Fruit fly (Drosophila melanogaster): Measurements from ENCODE around the gene CG15012.

The CG15012 gene

DNA sequence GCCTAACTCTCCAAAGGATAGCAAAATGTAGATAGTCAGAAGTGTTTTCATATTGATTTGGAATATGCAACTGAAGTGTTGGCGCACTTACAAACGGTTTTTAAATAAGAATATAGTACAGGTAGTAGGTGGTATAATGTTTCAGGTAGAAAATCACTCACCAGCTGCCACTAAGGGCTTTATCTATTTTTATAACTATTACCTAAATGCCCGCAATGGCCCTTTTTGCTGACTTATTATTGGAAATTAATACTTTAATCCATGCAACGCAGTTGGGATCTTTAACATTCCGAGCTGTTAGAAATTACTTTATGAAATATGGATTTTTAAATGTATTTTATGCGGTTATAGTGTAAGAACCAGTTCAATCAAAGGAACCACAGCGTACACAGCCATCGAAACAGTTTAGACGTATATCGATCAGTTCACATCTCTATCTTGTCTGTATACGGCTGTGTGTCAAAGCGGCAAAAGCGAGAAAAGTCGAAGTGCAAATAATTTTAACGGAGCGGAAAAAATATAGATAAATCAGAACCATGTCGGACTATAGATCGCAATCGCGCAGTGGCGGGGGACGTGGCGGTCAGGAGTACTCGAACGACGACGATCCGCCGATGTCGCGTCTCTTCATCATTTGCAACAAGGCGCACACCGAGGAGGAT lies 8.5 kb downstream of the CG15012 start, which contains the start of the genes srw and CG1316:
srw (minus strand) TSS at position 51 of the 662 bp plus-strand sequence.
CG1316 (plus strand) TSS at position 424 of the 662 bp plus-strand sequence.
- TF ChIP-seq Pif1B (GFP tag; optimal IDR thresholded peaks at IDR 0.05) (no peak), CG4496 (GFP tag; IDR thresholded peaks at IDR 0.05) (peak; percentile 11; the same call in 1 of the 3 replicates), CG13204 (GFP tag; optimal IDR thresholded peaks at IDR 0.05) (no peak), CG34367 (tag; optimal IDR thresholded peaks at IDR 0.05) (no peak), Snoo (tag; optimal IDR thresholded peaks at IDR 0.05) (peak; percentile 4), Pif1A (GFP tag; optimal IDR thresholded peaks at IDR 0.05) (no peak), CG9948 (tag; optimal IDR thresholded peaks at IDR 0.05) (no peak)

DNA sequence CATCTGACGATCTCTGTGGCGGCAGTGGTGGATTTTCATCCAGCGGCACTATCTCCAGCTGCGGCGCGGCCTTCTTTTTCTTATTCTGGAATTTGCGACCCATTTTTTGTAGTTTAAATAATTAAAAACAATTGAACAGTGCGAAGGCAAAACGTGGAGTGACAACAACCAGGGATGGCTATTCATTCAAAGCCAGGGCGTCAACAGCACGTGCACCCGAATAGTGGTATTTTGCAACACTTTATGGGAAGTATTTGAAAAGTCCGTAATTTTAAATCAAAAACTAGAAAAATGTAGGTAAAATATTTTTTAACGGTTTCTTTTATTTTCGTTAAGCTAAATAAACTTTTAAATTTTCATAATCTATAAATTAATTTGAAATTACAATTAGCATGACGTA lies 9.4 kb downstream of the CG15012 start, which contains the start of gene CG11583:
CG11583 (minus strand) TSS at position 191 of the 400 bp plus-strand sequence.
- TF ChIP-seq D1 (tag; optimal IDR thresholded peaks at IDR 0.05) (no peak), CG4496 (GFP tag; IDR thresholded peaks at IDR 0.05) (0 out of 3 replicates have a peak, but pooled peaks have one; percentile 31)

DNA sequence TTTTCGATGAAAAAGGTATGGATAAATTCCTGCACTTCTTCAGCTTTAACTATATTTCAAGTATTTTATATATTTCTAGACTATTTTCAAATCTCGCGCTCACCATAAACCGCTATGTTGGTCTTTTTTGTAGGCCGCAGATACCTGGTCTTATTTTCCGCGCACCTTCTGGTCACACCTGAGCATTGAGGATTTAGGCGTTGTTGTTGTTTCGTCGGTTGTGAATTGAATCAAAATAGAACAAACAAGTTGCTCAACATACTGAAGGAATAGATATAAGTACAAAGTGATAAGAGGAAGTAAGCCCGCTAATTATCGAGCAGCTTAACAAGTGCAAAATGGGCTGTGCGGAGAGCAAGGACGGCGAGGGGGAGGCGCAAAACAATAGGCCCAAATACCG lies 14.2 kb downstream of the CG15012 start, which contains the start of gene Ctl1:
Ctl1 (plus strand) TSS at position 167 of the 400 bp plus-strand sequence.
- TF ChIP-seq CG10348 (GFP tag; IDR thresholded peaks at IDR 0.05), result no peak

DNA sequence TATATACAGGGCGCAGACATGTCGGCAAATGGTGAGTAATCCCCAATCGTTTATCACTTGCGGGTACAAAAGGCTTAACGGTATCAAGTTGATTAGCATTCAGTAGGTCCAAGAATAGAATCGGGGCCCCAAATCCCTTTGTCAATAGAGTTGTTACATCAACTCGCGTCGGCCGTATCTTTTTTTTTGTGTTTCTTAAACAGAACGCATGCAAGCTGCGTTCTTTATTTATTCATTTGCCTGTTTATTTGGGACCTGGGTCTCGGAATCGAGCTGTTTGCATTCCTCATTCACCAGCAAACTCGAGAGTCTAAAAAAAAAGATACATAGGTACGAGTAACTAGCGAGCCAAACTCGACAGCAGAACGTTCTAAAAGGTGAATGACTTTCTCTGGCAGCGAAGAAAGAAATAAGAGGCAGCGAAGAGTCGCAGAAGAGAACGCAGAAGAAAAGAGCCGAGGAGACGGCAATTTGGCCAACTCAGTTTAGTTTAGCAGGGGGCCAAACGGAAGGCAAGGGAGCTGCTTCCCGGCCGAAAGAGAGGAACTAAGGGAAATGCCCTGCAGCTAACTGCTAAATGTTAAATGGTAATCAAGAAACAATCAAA lies 19.8 kb downstream of the CG15012 start:
- TF ChIP-seq CG9948 (tag; optimal IDR thresholded peaks at IDR 0.05) (no peak), EcR (GFP tag; optimal IDR thresholded peaks at IDR 0.05) (peak; percentile 91), D1 (tag; optimal IDR thresholded peaks at IDR 0.05) (no peak), CG13204 (GFP tag; optimal IDR thresholded peaks at IDR 0.05) (no peak), Snoo (tag; optimal IDR thresholded peaks at IDR 0.05) (no peak), CG8159 (tag; optimal IDR thresholded peaks at IDR 0.05) (no peak), fd96Ca (GFP tag; IDR thresholded peaks at IDR 0.05) (no peak)

DNA sequence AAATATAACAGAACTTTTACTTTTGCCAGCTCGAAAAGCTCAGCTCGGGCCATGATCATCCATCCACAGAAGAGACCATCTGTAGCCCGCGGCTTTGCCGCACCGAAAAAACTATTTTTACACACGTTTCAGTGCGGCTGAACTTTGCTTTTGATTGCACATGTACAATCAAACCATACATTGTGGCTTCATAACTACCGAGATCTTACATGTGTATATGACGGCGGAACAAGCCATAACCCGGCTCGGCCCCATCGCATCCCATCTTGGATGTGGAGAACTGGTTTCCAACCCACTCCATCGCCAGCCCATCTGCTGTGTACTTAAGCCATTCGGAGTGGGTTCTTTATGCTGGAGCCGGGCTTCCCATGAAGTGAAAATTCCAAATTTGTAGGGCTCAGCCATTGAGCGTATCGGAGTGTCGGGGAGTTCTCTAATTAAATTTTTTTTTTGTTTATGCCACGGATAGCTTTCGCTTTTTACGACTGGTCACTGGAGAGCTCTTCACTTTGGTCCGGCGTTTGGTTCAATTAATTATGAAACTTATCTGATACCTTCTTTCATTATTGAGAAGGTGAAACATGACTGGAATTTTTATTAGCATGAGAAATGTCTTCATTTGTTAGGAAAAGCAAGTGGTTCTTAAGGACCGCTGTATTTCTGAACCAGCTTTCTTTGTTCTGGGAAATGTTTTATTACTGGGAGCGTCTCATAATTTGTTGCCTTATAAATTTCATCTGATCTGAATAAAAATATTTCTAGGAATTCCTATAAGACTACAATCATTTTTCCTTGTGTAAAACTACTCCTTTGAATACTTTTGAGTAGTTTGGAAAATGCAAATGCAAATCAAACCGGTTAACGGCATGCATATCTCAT lies 20.9 kb downstream of the CG15012 start:
- TF ChIP-seq fd96Ca (GFP tag; IDR thresholded peaks at IDR 0.05) (no peak), CG4496 (GFP tag; IDR thresholded peaks at IDR 0.05) (0 out of 3 replicates have a peak, but pooled peaks have one; percentile 25), Pif1A (GFP tag; optimal IDR thresholded peaks at IDR 0.05) (no peak), Pif1B (GFP tag; optimal IDR thresholded peaks at IDR 0.05) (no peak), Snoo (tag; optimal IDR thresholded peaks at IDR 0.05) (no peak), CG10348 (GFP tag; IDR thresholded peaks at IDR 0.05) (no peak), CG8159 (tag; optimal IDR thresholded peaks at IDR 0.05) (peak; percentile 33), CG9948 (tag; optimal IDR thresholded peaks at IDR 0.05) (peak; percentile 53), CG12605 (GFP tag; IDR thresholded peaks at IDR 0.05) (no peak), rn (GFP tag; IDR thresholded peaks at IDR 0.05) (no peak), D1 (tag; optimal IDR thresholded peaks at IDR 0.05) (peak; percentile 8), CG13204 (GFP tag; optimal IDR thresholded peaks at IDR 0.05) (no peak), CG8301 (tag; optimal IDR thresholded peaks at IDR 0.05) (peak; percentile 66), EcR (GFP tag; optimal IDR thresholded peaks at IDR 0.05) (peak; percentile 51), CG15710 (tag; optimal IDR thresholded peaks at IDR 0.05) (peak; percentile 6), CG14655 (GFP tag; optimal IDR thresholded peaks at IDR 0.05) (peak; percentile 83), gl (tag; optimal IDR thresholded peaks at IDR 0.05) (no peak), CG17806 (tag; optimal IDR thresholded peaks at IDR 0.05) (peak; percentile 33)

DNA sequence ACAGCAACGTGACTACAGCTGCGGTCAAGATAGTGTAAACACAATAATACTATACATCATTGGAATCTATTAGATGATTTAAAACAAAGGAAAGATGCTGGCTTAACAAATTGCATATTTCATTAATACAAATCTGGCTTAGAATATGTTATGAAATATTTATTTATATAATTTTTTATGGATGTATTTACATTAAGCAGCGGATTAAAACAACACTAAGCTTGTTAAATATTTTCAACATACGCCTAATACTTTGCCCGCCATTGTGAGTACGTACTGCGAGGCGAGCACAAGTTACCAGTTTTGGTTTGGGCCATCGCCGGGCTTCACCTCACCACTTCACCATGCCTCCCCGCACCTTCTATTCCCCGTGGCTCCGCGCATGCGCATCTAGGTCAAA lies 22.1 kb downstream of the CG15012 start:
- TF ChIP-seq Ets98B (GFP tag; IDR thresholded peaks at IDR 0.05) (no peak; the same call in 1 of the 2 replicates), D1 (tag; optimal IDR thresholded peaks at IDR 0.05) (peak; percentile 66), gl (tag; optimal IDR thresholded peaks at IDR 0.05) (peak; percentile 52), fd96Ca (GFP tag; IDR thresholded peaks at IDR 0.05) (0 out of 3 replicates have a peak, but pooled peaks have one; percentile 24), CG15710 (tag; optimal IDR thresholded peaks at IDR 0.05) (peak; percentile 81), CG4496 (GFP tag; IDR thresholded peaks at IDR 0.05) (peak; percentile 67; the same call in 1 of the 3 replicates), CG8301 (tag; optimal IDR thresholded peaks at IDR 0.05) (peak; percentile 88), EcR (GFP tag; optimal IDR thresholded peaks at IDR 0.05) (no peak), CG13204 (GFP tag; optimal IDR thresholded peaks at IDR 0.05) (no peak), CG12605 (GFP tag; IDR thresholded peaks at IDR 0.05) (peak; percentile 78), CG14655 (GFP tag; optimal IDR thresholded peaks at IDR 0.05) (peak; percentile 82), Pif1B (GFP tag; optimal IDR thresholded peaks at IDR 0.05) (peak; percentile 75), CG34367 (tag; optimal IDR thresholded peaks at IDR 0.05) (peak; percentile 57), CG8159 (tag; optimal IDR thresholded peaks at IDR 0.05) (peak; percentile 81), CG9948 (tag; optimal IDR thresholded peaks at IDR 0.05) (peak; percentile 81), CG32121 (GFP tag; IDR thresholded peaks at IDR 0.05) (peak; percentile 63), CG17806 (tag; optimal IDR thresholded peaks at IDR 0.05) (peak; percentile 76), Pif1A (GFP tag; optimal IDR thresholded peaks at IDR 0.05) (peak; percentile 66), CG10348 (GFP tag; IDR thresholded peaks at IDR 0.05) (no peak), rn (GFP tag; IDR thresholded peaks at IDR 0.05) (no peak), Snoo (tag; optimal IDR thresholded peaks at IDR 0.05) (peak; percentile 76)
